Worm (Caenorhabditis elegans): ENCODE data around the gene C27F2.10.

The C27F2.10 gene

ce11 chrIII:5012460-5012859 lies 25.8 kb upstream of the C27F2.10 start:
- no peak for TF ChIP-seq unc-55 (GFP tag; optimal IDR thresholded peaks at IDR 0.05)
- no peak for TF ChIP-seq C34F6.9 (tag; optimal IDR thresholded peaks at IDR 0.05)
- TF ChIP-seq mdl-1 (tag; optimal IDR thresholded peaks at IDR 0.05): no peak
- no peak for TF ChIP-seq fos-1 (tag; optimal IDR thresholded peaks at IDR 0.05)
- TF ChIP-seq peb-1 (tag; optimal IDR thresholded peaks at IDR 0.05): no peak
- TF ChIP-seq gmeb-1 (tag; optimal IDR thresholded peaks at IDR 0.05): no peak

ce11 chrIII:5010723-5011122 lies 24.0 kb upstream of the C27F2.10 start:
- TF ChIP-seq aly-2 (tag; optimal IDR thresholded peaks at IDR 0.05): no peak
- no peak for TF ChIP-seq nhr-77 (tag; optimal IDR thresholded peaks at IDR 0.05)
- no peak for TF ChIP-seq nhr-21 (tag; optimal IDR thresholded peaks at IDR 0.05)
- no peak for TF ChIP-seq mbf-1 (tag; optimal IDR thresholded peaks at IDR 0.05)
- TF ChIP-seq nhr-25 (tag; optimal IDR thresholded peaks at IDR 0.05): no peak
- no peak for TF ChIP-seq elt-3 (tag; optimal IDR thresholded peaks at IDR 0.05)
- TF ChIP-seq ztf-1 (GFP tag; conservative IDR thresholded peaks at IDR 0.05): no peak

- TF ChIP-seq elt-3 (tag; optimal IDR thresholded peaks at IDR 0.05): no peak
- TF ChIP-seq aly-2 (tag; optimal IDR thresholded peaks at IDR 0.05): peak; percentile 2
Measured at ce11 chrIII:5008730-5009129, 22.0 kb upstream of the C27F2.10 start, which contains the start of gene R144.11. R144.11 (minus strand) TSS chrIII:5008830.

ce11 chrIII:5006881-5007280 lies 20.2 kb upstream of the C27F2.10 start, which contains the start of gene R144.12:
R144.12 (minus strand) TSS chrIII:5006981.
- no peak for TF ChIP-seq nhr-23 (tag; optimal IDR thresholded peaks at IDR 0.05)
- TF ChIP-seq dmd-4 (tag; optimal IDR thresholded peaks at IDR 0.05): no peak
- no peak for TF ChIP-seq lin-11 (tag; optimal IDR thresholded peaks at IDR 0.05)
- no peak for TF ChIP-seq aly-2 (tag; optimal IDR thresholded peaks at IDR 0.05)
- no peak for TF ChIP-seq nhr-129 (tag; optimal IDR thresholded peaks at IDR 0.05)
- no peak for TF ChIP-seq unc-39 (tag; optimal IDR thresholded peaks at IDR 0.05)
- no peak for TF ChIP-seq R02D3.7 (tag; optimal IDR thresholded peaks at IDR 0.05)
- no peak for TF ChIP-seq F13H6.1 (tag; optimal IDR thresholded peaks at IDR 0.05)
- TF ChIP-seq alr-1 (tag; optimal IDR thresholded peaks at IDR 0.05): no peak
- TF ChIP-seq elt-3 (tag; optimal IDR thresholded peaks at IDR 0.05): no peak

ce11 chrIII:5004621-5005020 lies 17.9 kb upstream of the C27F2.10 start, which contains the start of gene R144.6:
R144.6 (minus strand) TSS chrIII:5004721.
- TF ChIP-seq unc-55 (GFP tag; optimal IDR thresholded peaks at IDR 0.05) (no peak), mdl-1 (tag; optimal IDR thresholded peaks at IDR 0.05) (no peak), nhr-25 (tag; optimal IDR thresholded peaks at IDR 0.05) (no peak), blmp-1 (tag; optimal IDR thresholded peaks at IDR 0.05; ENCODE audit: insufficient read depth) (no peak), mbf-1 (tag; optimal IDR thresholded peaks at IDR 0.05) (no peak), aly-2 (tag; optimal IDR thresholded peaks at IDR 0.05) (no peak), nhr-237 (tag; optimal IDR thresholded peaks at IDR 0.05) (no peak)

- no peak for TF ChIP-seq C34F6.9 (tag; optimal IDR thresholded peaks at IDR 0.05)
- no peak for TF ChIP-seq snpc-4 (tag; optimal IDR thresholded peaks at IDR 0.05)
- no peak for TF ChIP-seq mab-5 (tag; optimal IDR thresholded peaks at IDR 0.05)
- no peak for TF ChIP-seq crh-2 (tag; optimal IDR thresholded peaks at IDR 0.05)
- no peak for TF ChIP-seq unc-39 (tag; optimal IDR thresholded peaks at IDR 0.05)
- TF ChIP-seq ama-1 (optimal IDR thresholded peaks at IDR 0.05): no peak
- TF ChIP-seq egl-27 (tag; optimal IDR thresholded peaks at IDR 0.05): no peak
- TF ChIP-seq lin-11 (tag; optimal IDR thresholded peaks at IDR 0.05): no peak
- TF ChIP-seq mbf-1 (tag; optimal IDR thresholded peaks at IDR 0.05): no peak
- TF ChIP-seq nhr-129 (tag; optimal IDR thresholded peaks at IDR 0.05): no peak
- no peak for TF ChIP-seq mdl-1 (tag; optimal IDR thresholded peaks at IDR 0.05)
- no peak for TF ChIP-seq fos-1 (tag; optimal IDR thresholded peaks at IDR 0.05)
Measured at ce11 chrIII:5002231-5002630, 15.5 kb upstream of the C27F2.10 start, which contains the start of gene R144.10. R144.10 (minus strand) TSS chrIII:5002331.

ce11 chrIII:4998956-4999425 lies 12.3 kb upstream of the C27F2.10 start, which contains the start of gene smcr-8:
smcr-8 (plus strand) TSS chrIII:4999375.
- TF ChIP-seq lsy-2 (tag; optimal IDR thresholded peaks at IDR 0.05) (peak in 1 of 2 experiments; percentile 11), nhr-23 (tag; optimal IDR thresholded peaks at IDR 0.05) (no peak)
